Fruit fly (Drosophila melanogaster): ENCODE measurements around the gene Mco4.

The Mco4 gene

DNA sequence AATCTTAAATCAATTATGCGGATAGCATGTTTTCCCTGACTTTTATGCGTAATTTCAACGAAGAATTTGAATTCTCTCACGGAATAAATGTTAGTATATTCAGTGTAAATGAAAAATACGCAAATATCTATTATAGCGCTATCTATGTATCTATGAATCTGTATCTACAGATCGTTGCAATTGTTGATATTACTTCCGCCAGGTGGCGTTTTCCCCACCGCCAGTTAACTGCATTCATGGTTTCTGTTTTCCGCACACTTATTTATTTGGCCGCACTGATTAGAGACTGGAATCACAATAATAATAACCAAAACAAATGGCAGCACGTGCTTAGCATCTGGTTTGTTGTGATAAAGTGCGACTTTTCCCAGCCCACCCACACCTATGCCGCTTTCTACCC lies 26.8 kb upstream of the Mco4 start:
- TF ChIP-seq achi (GFP tag; optimal IDR thresholded peaks at IDR 0.05) (no peak), Sox14 (GFP tag; optimal IDR thresholded peaks at IDR 0.05) (no peak), OdsH (GFP tag; optimal IDR thresholded peaks at IDR 0.05) (no peak), CG8119 (GFP tag; IDR thresholded peaks at IDR 0.05) (no peak), topi (GFP tag; optimal IDR thresholded peaks at IDR 0.05) (no peak)

- peak; percentile 67 for TF ChIP-seq OdsH (GFP tag; optimal IDR thresholded peaks at IDR 0.05)
- TF ChIP-seq Hr38 (GFP tag; optimal IDR thresholded peaks at IDR 0.05), result no peak
- TF ChIP-seq CG10631 (GFP tag; optimal IDR thresholded peaks at IDR 0.05), result peak; percentile 51
- peak; percentile 50 for TF ChIP-seq CG11902 (GFP tag; optimal IDR thresholded peaks at IDR 0.05)
- peak; percentile 54 for TF ChIP-seq Eip93F (GFP tag; optimal IDR thresholded peaks at IDR 0.05)
- TF ChIP-seq eg (GFP tag; IDR thresholded peaks at IDR 0.05), result peak; percentile 85
- peak; percentile 85 for TF ChIP-seq Hr4 (GFP tag; optimal IDR thresholded peaks at IDR 0.05)
- TF ChIP-seq CG1621 (tag; optimal IDR thresholded peaks at IDR 0.05), result peak; percentile 14
- peak; percentile 48 for TF ChIP-seq vri (GFP tag; optimal IDR thresholded peaks at IDR 0.05)
- TF ChIP-seq spab (GFP tag; optimal IDR thresholded peaks at IDR 0.05), result no peak
- peak; percentile 57 for TF ChIP-seq CG4318 (GFP tag; optimal IDR thresholded peaks at IDR 0.05)
- peak; percentile 63 for TF ChIP-seq CG8119 (GFP tag; IDR thresholded peaks at IDR 0.05)
- no peak for TF ChIP-seq CG9139 (GFP tag; optimal IDR thresholded peaks at IDR 0.05)
- peak; percentile 83 for TF ChIP-seq CG31627 (GFP tag; optimal IDR thresholded peaks at IDR 0.05)
- peak; percentile 16 for TF ChIP-seq Ets96B (tag; optimal IDR thresholded peaks at IDR 0.05)
- peak; percentile 69 for TF ChIP-seq Sox14 (GFP tag; optimal IDR thresholded peaks at IDR 0.05)
- peak; percentile 38 for TF ChIP-seq CG10669 (GFP tag; optimal IDR thresholded peaks at IDR 0.05)
- TF ChIP-seq Gug (GFP tag; IDR thresholded peaks at IDR 0.05), result peak; percentile 73
- peak; percentile 44 for TF ChIP-seq Sox15 (GFP tag; optimal IDR thresholded peaks at IDR 0.05)
- peak; percentile 65 for TF ChIP-seq net (GFP tag; optimal IDR thresholded peaks at IDR 0.05)
- TF ChIP-seq CG8632 (GFP tag; optimal IDR thresholded peaks at IDR 0.05), result peak; percentile 30
- peak; percentile 81 for TF ChIP-seq CG11294 (GFP tag; IDR thresholded peaks at IDR 0.05)
- TF ChIP-seq Blimp-1 (GFP tag; optimal IDR thresholded peaks at IDR 0.05), result no peak
- peak; percentile 8 for TF ChIP-seq dsx (GFP tag; optimal IDR thresholded peaks at IDR 0.05; ENCODE audit: poor library complexity, severe bottlenecking)
- TF ChIP-seq dac (GFP tag; optimal IDR thresholded peaks at IDR 0.05), result peak; percentile 15
- peak; percentile 73 for TF ChIP-seq Ets21C (GFP tag; optimal IDR thresholded peaks at IDR 0.05)
- peak; percentile 71 for TF ChIP-seq CG3919 (GFP tag; optimal IDR thresholded peaks at IDR 0.05)
- TF ChIP-seq Eip78C (GFP tag), result peak; percentile 85
- TF ChIP-seq Hr39 (GFP tag; optimal IDR thresholded peaks at IDR 0.05), result peak; percentile 88
- TF ChIP-seq CG15336 (GFP tag; IDR thresholded peaks at IDR 0.05), result peak; percentile 73
- TF ChIP-seq Lpt (GFP tag; optimal IDR thresholded peaks at IDR 0.05), result peak; percentile 59
- TF ChIP-seq achi (GFP tag; optimal IDR thresholded peaks at IDR 0.05), result peak; percentile 45
- peak; percentile 14 for TF ChIP-seq fkh (GFP tag; optimal IDR thresholded peaks at IDR 0.05)
- peak; percentile 78 for TF ChIP-seq esn (GFP tag; optimal IDR thresholded peaks at IDR 0.05)
- peak; percentile 61 for TF ChIP-seq CG6808 (GFP tag; optimal IDR thresholded peaks at IDR 0.05)
- TF ChIP-seq CG6276 (GFP tag; optimal IDR thresholded peaks at IDR 0.05), result peak; percentile 53
- no peak for TF ChIP-seq CG3032 (tag; optimal IDR thresholded peaks at IDR 0.05)
- TF ChIP-seq svp (GFP tag), result peak; percentile 96
- TF ChIP-seq CG6163 (GFP tag; IDR thresholded peaks at IDR 0.05), result peak; percentile 75
- TF ChIP-seq salr (GFP tag; optimal IDR thresholded peaks at IDR 0.05), result peak in 1 of 2 experiments; percentile 59
- TF ChIP-seq topi (GFP tag; optimal IDR thresholded peaks at IDR 0.05), result peak; percentile 78
- TF ChIP-seq CG16779 (tag; optimal IDR thresholded peaks at IDR 0.05), result no peak
- TF ChIP-seq cyc (GFP tag; optimal IDR thresholded peaks at IDR 0.05), result peak; percentile 81
- TF ChIP-seq pdm3 (GFP tag; optimal IDR thresholded peaks at IDR 0.05), result peak; percentile 80
- TF ChIP-seq CG32006 (GFP tag; optimal IDR thresholded peaks at IDR 0.05), result peak; percentile 80
- peak; percentile 67 for TF ChIP-seq acj6 (GFP tag; optimal IDR thresholded peaks at IDR 0.05)
- TF ChIP-seq CG6792 (GFP tag; optimal IDR thresholded peaks at IDR 0.05), result peak; percentile 58
Observed at dm6 chrX:17881138-17882121, 25.5 kb upstream of the Mco4 start.
